Fruit fly (Drosophila melanogaster): ENCODE results near the gene CG11585.
A peak's percentile ranks its signal among the peaks of the same experiment; 100 is the strongest.

CG11585 gene

DNA sequence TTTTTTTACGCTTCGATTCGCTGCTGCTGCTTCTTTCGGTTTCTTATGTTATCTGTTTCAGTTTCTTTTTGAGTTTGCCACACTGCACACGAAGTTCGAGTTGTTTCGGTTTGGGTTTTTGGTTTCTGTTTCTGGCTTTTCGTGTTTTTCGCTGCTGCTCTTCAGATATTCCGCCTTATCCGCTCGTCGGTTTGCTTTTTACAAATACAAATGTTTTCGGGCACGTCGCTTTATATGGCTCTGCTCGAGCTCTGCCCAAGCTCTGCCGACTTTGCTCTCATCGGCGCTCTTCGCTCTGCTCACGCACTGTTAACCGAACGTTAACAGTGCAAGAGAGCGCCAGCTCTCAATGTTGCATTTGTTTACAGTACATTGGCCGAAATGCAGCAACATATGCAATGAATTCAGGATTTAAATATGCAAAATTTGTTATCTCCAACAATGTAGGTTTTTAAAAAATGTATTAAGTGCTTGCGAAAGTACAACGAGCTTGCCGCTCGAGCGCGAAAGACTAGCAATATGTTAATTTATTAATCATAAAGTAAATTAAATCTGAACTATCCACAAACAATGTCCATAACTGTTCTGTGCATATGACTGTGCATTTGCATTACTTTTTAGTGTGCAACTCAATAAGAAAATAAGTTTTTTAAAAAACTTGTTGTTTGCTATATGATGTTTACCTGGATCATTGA is 22.1 kb downstream of the CG11585 start (continued):
- TF ChIP-seq Eip75B (GFP tag; optimal IDR thresholded peaks at IDR 0.05): no peak
- TF ChIP-seq acj6 (GFP tag; optimal IDR thresholded peaks at IDR 0.05): peak; percentile 41
- TF ChIP-seq salr (GFP tag; optimal IDR thresholded peaks at IDR 0.05): peak in 1 of 2 experiments; percentile 49
- TF ChIP-seq Met (GFP tag; optimal IDR thresholded peaks at IDR 0.05): peak; percentile 30
- peak; percentile 71 for TF ChIP-seq dsx (GFP tag; optimal IDR thresholded peaks at IDR 0.05; ENCODE audit: poor library complexity, severe bottlenecking)
- TF ChIP-seq Eip78C (GFP tag): peak; percentile 49
- TF ChIP-seq achi (GFP tag; optimal IDR thresholded peaks at IDR 0.05): peak; percentile 24

DNA sequence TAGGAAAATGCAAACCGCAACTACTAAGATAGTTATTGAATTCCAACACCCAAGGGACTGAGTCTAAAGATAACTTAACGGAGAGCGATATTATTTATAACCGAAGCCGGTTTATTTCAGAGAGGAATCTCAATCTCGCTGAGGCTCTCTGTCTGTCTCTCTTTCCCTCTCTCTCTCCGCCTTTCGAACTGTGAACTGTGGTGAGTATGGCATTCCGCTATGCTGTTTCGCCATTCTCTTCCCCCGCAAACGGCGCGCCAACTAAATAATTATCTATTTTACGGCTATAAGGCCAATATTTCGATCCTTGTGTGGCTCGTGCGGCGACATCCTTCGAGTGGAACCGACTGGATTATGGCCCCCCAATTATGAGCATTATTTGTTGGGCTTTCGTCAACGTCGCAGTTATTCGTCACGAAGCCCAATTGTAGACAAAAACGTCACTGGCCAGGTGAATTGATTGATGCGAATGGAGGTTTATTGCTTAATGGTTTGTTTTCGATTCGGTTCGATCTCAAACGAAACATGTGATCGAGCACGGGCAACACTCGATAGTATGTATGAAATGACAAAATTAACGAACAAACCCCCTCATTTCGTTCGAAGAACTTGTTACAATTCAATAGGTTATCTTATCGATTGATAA is 23.0 kb downstream of the CG11585 start:
- TF ChIP-seq Gug (GFP tag; IDR thresholded peaks at IDR 0.05) (no peak), Eip78C (GFP tag) (peak; percentile 4), CG3032 (tag; optimal IDR thresholded peaks at IDR 0.05) (no peak), pdm3 (GFP tag; optimal IDR thresholded peaks at IDR 0.05) (no peak), Ets96B (tag; optimal IDR thresholded peaks at IDR 0.05) (no peak), CG9139 (GFP tag; optimal IDR thresholded peaks at IDR 0.05) (peak; percentile 38), esn (GFP tag; optimal IDR thresholded peaks at IDR 0.05) (no peak), CG6808 (GFP tag; optimal IDR thresholded peaks at IDR 0.05) (peak; percentile 1), CG10631 (GFP tag; optimal IDR thresholded peaks at IDR 0.05) (no peak), fkh (GFP tag; optimal IDR thresholded peaks at IDR 0.05) (no peak), CG31627 (GFP tag; optimal IDR thresholded peaks at IDR 0.05) (no peak), OdsH (GFP tag; optimal IDR thresholded peaks at IDR 0.05) (no peak), Hr4 (GFP tag; optimal IDR thresholded peaks at IDR 0.05) (no peak), CG6163 (GFP tag; IDR thresholded peaks at IDR 0.05) (0 out of 3 replicates have a peak, but pooled peaks have one; percentile 42), CG8119 (GFP tag; IDR thresholded peaks at IDR 0.05) (no peak), CG6276 (GFP tag; optimal IDR thresholded peaks at IDR 0.05) (no peak), Blimp-1 (GFP tag; optimal IDR thresholded peaks at IDR 0.05) (no peak), Hr38 (GFP tag; optimal IDR thresholded peaks at IDR 0.05) (no peak), CG4318 (GFP tag; optimal IDR thresholded peaks at IDR 0.05) (no peak), fd85E (GFP tag; optimal IDR thresholded peaks at IDR 0.05) (no peak), CG6792 (GFP tag; optimal IDR thresholded peaks at IDR 0.05) (no peak), CG8632 (GFP tag; optimal IDR thresholded peaks at IDR 0.05) (no peak), Sox15 (GFP tag; optimal IDR thresholded peaks at IDR 0.05) (no peak), Sox14 (GFP tag; optimal IDR thresholded peaks at IDR 0.05) (no peak), CG11902 (GFP tag; optimal IDR thresholded peaks at IDR 0.05) (no peak), CG1621 (tag; optimal IDR thresholded peaks at IDR 0.05) (peak; percentile 61), svp (GFP tag) (peak; percentile 47), Ets21C (GFP tag; optimal IDR thresholded peaks at IDR 0.05) (no peak), ss (GFP tag; optimal IDR thresholded peaks at IDR 0.05) (peak; percentile 23 to 48), eg (GFP tag; IDR thresholded peaks at IDR 0.05) (peak; percentile 18; the same call in 1 of the 3 replicates), CG34406 (GFP tag; optimal IDR thresholded peaks at IDR 0.05) (no peak), dsx (GFP tag; optimal IDR thresholded peaks at IDR 0.05; ENCODE audit: poor library complexity, severe bottlenecking) (peak; percentile 12), acj6 (GFP tag; optimal IDR thresholded peaks at IDR 0.05) (no peak), CG8319 (GFP tag; optimal IDR thresholded peaks at IDR 0.05) (no peak), net (GFP tag; optimal IDR thresholded peaks at IDR 0.05) (no peak), Hr39 (GFP tag; optimal IDR thresholded peaks at IDR 0.05) (no peak), CG3919 (GFP tag; optimal IDR thresholded peaks at IDR 0.05) (no peak), CG11294 (GFP tag; IDR thresholded peaks at IDR 0.05) (no peak)
